Fruit fly (Drosophila melanogaster) whole organism, embryonic: ENCODE data around the gene Dsp1.

ENCODE experiments used
- Ada2b ChIP-seq: fragments of 200-800 bp; sonication (Bioruptor generic); IDR thresholded peaks from 2 replicates; pipeline ENCODE4 v1.3.6; 2022; ENCODE audit warnings: missing biosample characterization, missing genetic modification characterization
- C15 ChIP-seq: fragments of 200-800 bp; sonication (Bioruptor generic); IDR thresholded peaks from 3 replicates; pipeline ENCODE4 v1.3.6; 2022; ENCODE audit warnings: missing biosample characterization, missing genetic modification characterization
- CG11247 ChIP-seq: fragments of 200-800 bp; sonication (Bioruptor generic); IDR thresholded peaks from 2 replicates; pipeline ENCODE4 v1.3.6; 2022; ENCODE audit warnings: missing biosample characterization, missing genetic modification characterization
- CG12071 ChIP-seq: fragments of 200-800 bp; sonication (Bioruptor generic); optimal IDR thresholded peaks from 3 replicates; lab custom pipeline; 2018; ENCODE audit warnings: missing biosample characterization, mild to moderate bottlenecking, missing genetic modification characterization
- CG12299 ChIP-seq: fragments of 200-800 bp; sonication (Bioruptor generic); optimal IDR thresholded peaks from 2 replicates; lab custom pipeline; 2018; ENCODE audit warnings: missing biosample characterization, mild to moderate bottlenecking, missing genetic modification characterization
- CG13424 ChIP-seq: fragments of 200-800 bp; sonication (Bioruptor generic); optimal IDR thresholded peaks from 2 replicates; lab custom pipeline; 2019; ENCODE audit warnings: missing biosample characterization, mild to moderate bottlenecking, missing genetic modification characterization, moderate library complexity
- CG13775 ChIP-seq: fragments of 200-800 bp; sonication (Bioruptor generic); optimal IDR thresholded peaks from 3 replicates; lab custom pipeline; 2017; ENCODE audit warnings: missing biosample characterization, mild to moderate bottlenecking, missing genetic modification characterization
- CG14667 ChIP-seq: fragments of 200-800 bp; sonication (Bioruptor generic); IDR thresholded peaks from 2 replicates; pipeline ENCODE4 v1.3.6; 2022; ENCODE audit warnings: missing biosample characterization, missing genetic modification characterization
- CG17328 ChIP-seq: fragments of 200-800 bp; sonication (Bioruptor generic); IDR thresholded peaks from 2 replicates; pipeline ENCODE4 v1.3.6; 2022; ENCODE audit warnings: missing biosample characterization, missing genetic modification characterization
- CG18619 ChIP-seq: fragments of 200-800 bp; sonication (Bioruptor generic); optimal IDR thresholded peaks from 3 replicates; lab custom pipeline; 2017; ENCODE audit warnings: missing biosample characterization, mild to moderate bottlenecking, missing genetic modification characterization
- CG3281 ChIP-seq: fragments of 200-800 bp; sonication (Bioruptor generic); optimal IDR thresholded peaks from 3 replicates; lab custom pipeline; 2017; ENCODE audit warnings: missing biosample characterization, mild to moderate bottlenecking, missing genetic modification characterization
- CG33557 ChIP-seq: fragments of 200-800 bp; sonication (Bioruptor generic); optimal IDR thresholded peaks from 2 replicates; lab custom pipeline; 2019; ENCODE audit warnings: missing biosample characterization, mild to moderate bottlenecking, missing genetic modification characterization, moderate library complexity
- CG3838 ChIP-seq: fragments of 200-800 bp; sonication (Bioruptor generic); optimal IDR thresholded peaks from 3 replicates; lab custom pipeline; 2016; ENCODE audit warnings: missing biosample characterization, missing genetic modification characterization
- CG43689 ChIP-seq: fragments of 200-800 bp; sonication (Bioruptor generic); IDR thresholded peaks from 2 replicates; pipeline ENCODE4 v1.3.6; 2022; ENCODE audit warnings: missing biosample characterization, missing genetic modification characterization
- CG4404 ChIP-seq: fragments of 200-800 bp; sonication (Bioruptor generic); IDR thresholded peaks from 2 replicates; pipeline ENCODE4 v1.3.6; 2022; ENCODE audit warnings: missing biosample characterization, missing genetic modification characterization
- CG6654 ChIP-seq: fragments of 200-800 bp; sonication (Bioruptor generic); optimal IDR thresholded peaks from 2 replicates; lab custom pipeline; 2017; ENCODE audit warnings: missing biosample characterization, mild to moderate bottlenecking, missing genetic modification characterization
- CG6689 ChIP-seq: fragments of 200-800 bp; sonication (Bioruptor generic); IDR thresholded peaks from 2 replicates; pipeline ENCODE4 v1.3.6; 2022; ENCODE audit warnings: missing biosample characterization, missing genetic modification characterization
- CG6854 ChIP-seq: fragments of 200-800 bp; sonication (Bioruptor generic); optimal IDR thresholded peaks from 3 replicates; lab custom pipeline; 2017; ENCODE audit warnings: missing biosample characterization, mild to moderate bottlenecking, missing genetic modification characterization
- CG7745 ChIP-seq: fragments of 200-800 bp; sonication (Bioruptor generic); optimal IDR thresholded peaks from 2 replicates; lab custom pipeline; 2018; ENCODE audit warnings: missing biosample characterization, mild to moderate bottlenecking, missing genetic modification characterization, moderate library complexity
- CG8388 ChIP-seq: fragments of 200-800 bp; sonication (Bioruptor generic); optimal IDR thresholded peaks from 2 replicates; lab custom pipeline; 2019; ENCODE audit warnings: missing biosample characterization, mild to moderate bottlenecking, missing genetic modification characterization, moderate library complexity
- CG9932 ChIP-seq: fragments of 200-800 bp; sonication (Bioruptor generic); IDR thresholded peaks from 2 replicates; pipeline ENCODE4 v1.3.6; 2022; ENCODE audit warnings: missing biosample characterization, missing genetic modification characterization
- CrebB ChIP-seq: fragments of 200-800 bp; sonication (Bioruptor generic); optimal IDR thresholded peaks from 3 replicates; lab custom pipeline; 2018; ENCODE audit warnings: missing biosample characterization, mild to moderate bottlenecking, missing genetic modification characterization
- Dfd ChIP-seq, 2 experiments: fragments of >200 bp; optimal IDR thresholded peaks; 2 replicates each; lab custom pipeline; 2017; ENCODE audit warnings: missing biosample characterization in 2 of 2, missing genetic modification characterization in 2 of 2
- Dp ChIP-seq: fragments of 200-800 bp; sonication (Bioruptor generic); optimal IDR thresholded peaks from 2 replicates; lab custom pipeline; 2018; ENCODE audit warnings: missing biosample characterization, mild to moderate bottlenecking, missing genetic modification characterization, moderate library complexity
- E2f2 ChIP-seq: fragments of 200-800 bp; sonication (Bioruptor generic); IDR thresholded peaks from 2 replicates; pipeline ENCODE4 v1.3.6; 2022; ENCODE audit warnings: missing biosample characterization, missing genetic modification characterization
- HLH3B ChIP-seq: fragments of 200-800 bp; sonication (Bioruptor generic); IDR thresholded peaks from 2 replicates; pipeline ENCODE4 v1.3.6; 2022; ENCODE audit warnings: missing biosample characterization, missing genetic modification characterization
- Hey ChIP-seq: fragments of 200-800 bp; sonication (Bioruptor generic); optimal IDR thresholded peaks from 3 replicates; lab custom pipeline; 2018; ENCODE audit warnings: missing biosample characterization, mild to moderate bottlenecking, missing genetic modification characterization
- Hmr ChIP-seq: fragments of 200-800 bp; sonication (Bioruptor generic); optimal IDR thresholded peaks from 3 replicates; lab custom pipeline; 2017; ENCODE audit warnings: mild to moderate bottlenecking, missing biosample characterization, missing genetic modification reagents, missing genetic modification characterization
- Mad ChIP-seq: fragments of 200-800 bp; sonication (Bioruptor generic); optimal IDR thresholded peaks from 2 replicates; lab custom pipeline; 2016; ENCODE audit warnings: missing biosample characterization, missing genetic modification characterization
- Meics ChIP-seq: fragments of 200-800 bp; sonication (Bioruptor generic); optimal IDR thresholded peaks from 2 replicates; lab custom pipeline; 2017; ENCODE audit warnings: missing biosample characterization, mild to moderate bottlenecking, missing genetic modification characterization
- NFAT ChIP-seq: fragments of 200-800 bp; sonication (Bioruptor generic); IDR thresholded peaks from 2 replicates; pipeline ENCODE4 v1.3.6; 2022; ENCODE audit warnings: missing biosample characterization, missing genetic modification characterization
- Nf-YC ChIP-seq: fragments of 200-800 bp; optimal IDR thresholded peaks from 3 replicates; lab custom pipeline; 2019; ENCODE audit warnings: missing biosample characterization, mild to moderate bottlenecking, missing genetic modification characterization, moderate library complexity
- Spps ChIP-seq: fragments of 200-800 bp; sonication (Bioruptor generic); optimal IDR thresholded peaks from 2 replicates; lab custom pipeline; 2018; ENCODE audit warnings: missing biosample characterization, mild to moderate bottlenecking, missing genetic modification characterization
- Usf ChIP-seq: fragments of 200-800 bp; sonication (Bioruptor generic); optimal IDR thresholded peaks from 2 replicates; lab custom pipeline; 2017; ENCODE audit warnings: missing genotype, missing biosample characterization, missing genetic modification characterization
- Xrp1 ChIP-seq: fragments of 200-800 bp; sonication (Bioruptor generic); IDR thresholded peaks from 2 replicates; pipeline ENCODE4 v1.3.6; 2022; ENCODE audit warnings: missing biosample characterization, missing genetic modification characterization
- ac ChIP-seq: fragments of 200-800 bp; sonication (Bioruptor generic); optimal IDR thresholded peaks from 3 replicates; lab custom pipeline; 2017; ENCODE audit warnings: missing biosample characterization, mild to moderate bottlenecking, missing genetic modification characterization
- aop ChIP-seq: fragments of 200-800 bp; sonication (Bioruptor generic); IDR thresholded peaks from 2 replicates; pipeline ENCODE4 v1.3.6; 2022; ENCODE audit warnings: missing biosample characterization, missing genetic modification characterization
- ci ChIP-seq: fragments of 200-800 bp; sonication (Bioruptor generic); IDR thresholded peaks from 3 replicates; pipeline ENCODE4 v1.3.6; 2022; ENCODE audit warnings: missing biosample characterization, missing genetic modification characterization
- croc ChIP-seq: fragments of 200-800 bp; sonication (Bioruptor generic); conservative IDR thresholded peaks from 3 replicates; pipeline ENCODE4 v1.3.6; 2022; ENCODE audit warnings: missing biosample characterization, missing genetic modification characterization
- disco-r ChIP-seq: fragments of 200-800 bp; sonication (Bioruptor generic); optimal IDR thresholded peaks from 2 replicates; lab custom pipeline; 2016; ENCODE audit warnings: missing biosample characterization, missing genetic modification characterization
- exex ChIP-seq: fragments of 200-800 bp; sonication (Bioruptor generic); optimal IDR thresholded peaks from 4 replicates; lab custom pipeline; 2018; ENCODE audit warnings: missing biosample characterization, mild to moderate bottlenecking, missing genetic modification characterization, moderate library complexity
- gem ChIP-seq: fragments of 200-800 bp; sonication (Bioruptor generic); optimal IDR thresholded peaks from 2 replicates; lab custom pipeline; 2019; ENCODE audit warnings: missing biosample characterization, mild to moderate bottlenecking, missing genetic modification characterization, moderate library complexity
- gro ChIP-seq: fragments of 200-800 bp; sonication (Bioruptor generic); optimal IDR thresholded peaks from 2 replicates; lab custom pipeline; 2016; ENCODE audit warnings: missing biosample characterization, missing genetic modification characterization
- ham ChIP-seq: fragments of 200-800 bp; sonication (Bioruptor generic); IDR thresholded peaks from 2 replicates; pipeline ENCODE4 v1.3.6; 2022; ENCODE audit warnings: missing biosample characterization, missing genetic modification characterization
- hkb ChIP-seq, 2 experiments: fragments of 200-800 bp in 1 of 2; fragments of >200 bp in 1 of 2; sonication (Bioruptor generic) in 1 of 2; IDR thresholded peaks in 1 of 2; optimal IDR thresholded peaks in 1 of 2; 2 replicates each; pipeline versions ENCODE4 v1.3.6 to Lab custom; 2017 to 2022; ENCODE audit warnings: missing biosample characterization in 1 of 2, missing genetic modification characterization in 1 of 2
- kay ChIP-seq: fragments of 200-800 bp; sonication (Bioruptor generic); optimal IDR thresholded peaks from 2 replicates; lab custom pipeline; 2016; ENCODE audit warnings: missing biosample characterization, missing genetic modification characterization
- klu ChIP-seq: fragments of 200-800 bp; sonication (Bioruptor generic); IDR thresholded peaks from 2 replicates; pipeline ENCODE4 v1.3.6; 2022; ENCODE audit warnings: missing biosample characterization, missing genetic modification characterization
- phol ChIP-seq: fragments of 200-800 bp; sonication (Bioruptor generic); optimal IDR thresholded peaks from 3 replicates; lab custom pipeline; 2018; ENCODE audit warnings: missing biosample characterization, mild to moderate bottlenecking, missing genetic modification characterization, moderate library complexity
- slp2 ChIP-seq: fragments of 200-800 bp; sonication (Bioruptor generic); optimal IDR thresholded peaks from 2 replicates; lab custom pipeline; 2016; ENCODE audit warnings: missing biosample characterization, missing genetic modification characterization
- sr ChIP-seq: fragments of 200-800 bp; sonication (Bioruptor generic); IDR thresholded peaks from 3 replicates; pipeline ENCODE4 v1.3.6; 2022; ENCODE audit warnings: missing biosample characterization, missing genetic modification characterization
- tap ChIP-seq: fragments of 200-800 bp; optimal IDR thresholded peaks from 3 replicates; lab custom pipeline; 2019; ENCODE audit warnings: missing biosample characterization, mild to moderate bottlenecking, missing genetic modification characterization, moderate library complexity

Gene Dsp1

DNA sequence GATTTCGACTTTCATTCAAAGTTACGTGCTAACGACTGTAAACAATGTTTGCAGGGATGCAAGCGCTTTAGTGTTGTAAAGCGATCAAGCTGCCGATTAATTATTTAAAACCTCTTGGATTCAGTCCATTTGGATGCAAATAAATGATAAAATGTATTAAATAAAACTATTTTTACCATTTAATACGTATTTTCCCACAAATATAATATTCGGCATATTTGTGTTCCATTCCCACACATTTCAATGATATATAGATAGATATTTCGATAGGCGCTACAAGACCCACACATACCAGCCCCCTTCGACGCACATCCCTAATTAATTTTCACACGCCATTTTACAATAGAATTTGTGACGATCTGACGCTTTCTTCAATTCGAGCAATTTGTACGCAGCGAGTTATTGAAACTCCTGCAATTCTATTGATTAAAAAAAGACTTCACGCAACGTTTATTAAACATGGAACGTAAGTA is 44.9 kb upstream of the Dsp1 start, which contains the start of the genes CG32576 and caz (continued):
- TF ChIP-seq Dp (GFP tag; lab: Kevin White, UChicago): peak; percentile 50
- TF ChIP-seq tap: no peak
- TF ChIP-seq CG12071 (GFP tag; lab: Kevin White, UChicago): no peak
- TF ChIP-seq Hey (tag; lab: Kevin White, UChicago): no peak
- TF ChIP-seq Usf (GFP tag; lab: Kevin White, UChicago): no peak
- peak; percentile 56 for TF ChIP-seq Nf-YC (tag; lab: Kevin White, UChicago)
- no peak for TF ChIP-seq CG6854
- no peak for TF ChIP-seq Dfd (GFP tag; optimal IDR thresholded peaks at IDR 0.05; lab: Kevin White, UChicago)
- TF ChIP-seq ci: 0 out of 3 replicates have a peak, but pooled peaks have one; percentile 30
- TF ChIP-seq disco-r: no peak
- peak; percentile 25 for TF ChIP-seq CG33557 (GFP tag; lab: Kevin White, UChicago)
- TF ChIP-seq E2f2 (GFP tag; lab: Robert Waterston, UW): peak; percentile 51; the same call in 1 of the 2 replicates
- no peak for TF ChIP-seq CG3838 (GFP tag; lab: Kevin White, UChicago)
- no peak for TF ChIP-seq HLH3B
- no peak for TF ChIP-seq CG13775 (GFP tag; lab: Kevin White, UChicago)
- no peak for TF ChIP-seq CG7745
- TF ChIP-seq CrebB (tag; lab: Kevin White, UChicago): no peak
- no peak for TF ChIP-seq CG18619 (GFP tag; lab: Kevin White, UChicago)
- no peak for TF ChIP-seq Mad (GFP tag; lab: Kevin White, UChicago)
- TF ChIP-seq CG6654 (GFP tag; lab: Kevin White, UChicago): no peak
- TF ChIP-seq phol (tag; lab: Kevin White, UChicago): peak; percentile 89
- TF ChIP-seq ham (GFP tag; lab: Robert Waterston, UW): no peak
- TF ChIP-seq CG17328: no peak
- no peak for TF ChIP-seq CG8388 (GFP tag; lab: Kevin White, UChicago)
- no peak for TF ChIP-seq aop
- peak; percentile 33 for TF ChIP-seq Meics (GFP tag; lab: Kevin White, UChicago)
- no peak for TF ChIP-seq gro (GFP tag; lab: Kevin White, UChicago)
- TF ChIP-seq sr: no peak
- no peak for TF ChIP-seq C15 (GFP tag; lab: Robert Waterston, UW)
- no peak for TF ChIP-seq CG14667 (GFP tag; lab: Robert Waterston, UW)
- no peak for TF ChIP-seq ac (GFP tag; lab: Kevin White, UChicago)
- no peak for TF ChIP-seq Spps (tag; lab: Kevin White, UChicago)
- TF ChIP-seq slp2 (GFP tag; lab: Kevin White, UChicago): no peak
- no peak for TF ChIP-seq kay (GFP tag; lab: Kevin White, UChicago)
- TF ChIP-seq CG6689 (GFP tag; lab: Robert Waterston, UW): 0 out of 2 replicates have a peak, but pooled peaks have one; percentile 11
- no peak for TF ChIP-seq CG11247 (GFP tag; lab: Robert Waterston, UW)
- peak; percentile 61 for TF ChIP-seq exex (tag; lab: Kevin White, UChicago)
- no peak; the same call in 1 of the 2 replicates for TF ChIP-seq CG4404 (GFP tag; lab: Robert Waterston, UW)
- TF ChIP-seq NFAT (GFP tag; lab: Robert Waterston, UW): no peak
- no peak for TF ChIP-seq CG43689 (GFP tag; lab: Robert Waterston, UW)
- TF ChIP-seq gem (tag; lab: Kevin White, UChicago): peak; percentile 57
- peak; percentile 36; the same call in 1 of the 2 replicates for TF ChIP-seq Xrp1 (GFP tag; lab: Robert Waterston, UW)
- TF ChIP-seq Ada2b (GFP tag; lab: Robert Waterston, UW): no peak
- peak; percentile 59 for TF ChIP-seq CG13424
- TF ChIP-seq hkb (optimal IDR thresholded peaks at IDR 0.05; lab: Kevin White, UChicago): no peak
- no peak; the same call in 1 of the 2 replicates for TF ChIP-seq hkb (GFP tag; IDR thresholded peaks at IDR 0.05; lab: Robert Waterston, UW)
- no peak for TF ChIP-seq croc (GFP tag; lab: Robert Waterston, UW)
- no peak for TF ChIP-seq klu (GFP tag; lab: Robert Waterston, UW)
- TF ChIP-seq CG3281 (GFP tag; lab: Kevin White, UChicago): no peak
- TF ChIP-seq CG9932 (GFP tag; lab: Robert Waterston, UW): no peak; the same call in none of the 2 replicates
- peak; percentile 22 for TF ChIP-seq CG12299
- no peak for TF ChIP-seq Hmr (GFP tag; lab: Kevin White, UChicago)
